Worm (Caenorhabditis elegans) whole organism, young adult: ENCODE data around the gene K05F1.6.

Experiments
- B0019.2 ChIP-seq: fragments of 200-800 bp; sonication (Bioruptor generic); conservative IDR thresholded peaks from 2 replicates; pipeline ENCODE4 v1.3.6; 2022; ENCODE audit warnings: missing genetic modification reagents, missing genetic modification characterization, missing compliant biosample characterization
- B0035.1 ChIP-seq: sonication (generic microtip); optimal IDR thresholded peaks from 2 replicates; lab custom pipeline; 2016; ENCODE audit warnings: missing genetic modification characterization, mild to moderate bottlenecking, missing compliant biosample characterization, missing genotype, missing genetic modification reagents
- F57C9.4 ChIP-seq: sonication (generic microtip); optimal IDR thresholded peaks from 2 replicates; lab custom pipeline; 2017; ENCODE audit warnings: mild to moderate bottlenecking, missing genetic modification characterization, missing compliant biosample characterization
- K11D2.4 ChIP-seq: fragments of 200-800 bp; sonication (Bioruptor generic); IDR thresholded peaks from 2 replicates; pipeline ENCODE4 v1.3.6; 2022; ENCODE audit warnings: missing genetic modification reagents, missing genetic modification characterization, missing compliant biosample characterization
- K12H6.12 ChIP-seq: fragments of 200-800 bp; sonication (Bioruptor generic); optimal IDR thresholded peaks from 2 replicates; lab custom pipeline; 2018; ENCODE audit warnings: mild to moderate bottlenecking, missing genetic modification characterization, missing compliant biosample characterization
- T07F8.4 ChIP-seq: sonication (generic microtip); optimal IDR thresholded peaks from 2 replicates; lab custom pipeline; 2016; ENCODE audit warnings: mild to moderate bottlenecking, missing genetic modification characterization, moderate library complexity, missing compliant biosample characterization
- T26A5.8 ChIP-seq: sonication (generic microtip); optimal IDR thresholded peaks from 2 replicates; lab custom pipeline; 2016; ENCODE audit warnings: missing genetic modification characterization, missing compliant biosample characterization
- akir-1 ChIP-seq: fragments of 200-800 bp; sonication (Bioruptor generic); optimal IDR thresholded peaks from 2 replicates; lab custom pipeline; 2018; ENCODE audit warnings: mild to moderate bottlenecking, missing genetic modification characterization, moderate library complexity, missing compliant biosample characterization
- aptf-2 ChIP-seq: fragments of 200-800 bp; sonication (Bioruptor generic); conservative IDR thresholded peaks from 2 replicates; pipeline ENCODE4 v1.3.6; 2022; ENCODE audit warnings: missing genetic modification reagents, missing genetic modification characterization, missing compliant biosample characterization
- atf-7 ChIP-seq: sonication (generic microtip); optimal IDR thresholded peaks from 2 replicates; lab custom pipeline; 2017; ENCODE audit warnings: mild to moderate bottlenecking, missing genetic modification characterization, missing compliant biosample characterization
- athp-1 ChIP-seq: sonication (generic microtip); optimal IDR thresholded peaks from 2 replicates; lab custom pipeline; 2017; ENCODE audit warnings: mild to moderate bottlenecking, missing genetic modification characterization, missing compliant biosample characterization
- attf-3 ChIP-seq: fragments of 200-800 bp; sonication (Bioruptor generic); conservative IDR thresholded peaks from 2 replicates; pipeline ENCODE4 v1.3.6; 2022; ENCODE audit warnings: missing genetic modification reagents, missing genetic modification characterization, missing compliant biosample characterization
- attf-5 ChIP-seq: fragments of 200-800 bp; sonication (Bioruptor generic); optimal IDR thresholded peaks from 2 replicates; lab custom pipeline; 2018; ENCODE audit warnings: mild to moderate bottlenecking, missing genetic modification characterization, missing compliant biosample characterization
- cebp-1 ChIP-seq, 2 experiments: fragments of 200-800 bp in 1 of 2; sonication (Bioruptor generic) in 1 of 2; sonication (generic microtip) in 1 of 2; IDR thresholded peaks in 1 of 2; optimal IDR thresholded peaks in 1 of 2; 2 replicates each; pipeline versions ENCODE4 v1.3.6 to Lab custom; 2017 to 2022; ENCODE audit warnings: missing compliant biosample characterization in 2 of 2, missing genetic modification characterization in 2 of 2, mild to moderate bottlenecking in 1 of 2, missing genetic modification reagents in 1 of 2, moderate library complexity in 1 of 2
- ceh-100 ChIP-seq: fragments of 200-800 bp; sonication (Bioruptor generic); IDR thresholded peaks from 2 replicates; pipeline ENCODE4 v1.3.6; 2022; ENCODE audit warnings: missing genetic modification reagents, missing genetic modification characterization, missing compliant biosample characterization
- ceh-27 ChIP-seq: fragments of 200-800 bp; sonication (Bioruptor generic); optimal IDR thresholded peaks from 2 replicates; lab custom pipeline; 2018; ENCODE audit warnings: mild to moderate bottlenecking, missing genetic modification characterization, moderate library complexity, missing compliant biosample characterization
- ceh-40 ChIP-seq: fragments of 200-800 bp; sonication (Bioruptor generic); IDR thresholded peaks from 2 replicates; pipeline ENCODE4 v1.3.6; 2022; ENCODE audit warnings: missing genetic modification characterization, missing compliant biosample characterization
- ceh-58 ChIP-seq: fragments of 200-800 bp; sonication (Bioruptor generic); IDR thresholded peaks from 2 replicates; pipeline ENCODE4 v1.3.6; 2022; ENCODE audit warnings: missing genetic modification characterization, missing compliant biosample characterization
- chd-7 ChIP-seq: sonication (generic microtip); optimal IDR thresholded peaks from 2 replicates; lab custom pipeline; 2016; ENCODE audit warnings: mild to moderate bottlenecking, missing genetic modification characterization, moderate library complexity, missing compliant biosample characterization
- egl-18 ChIP-seq: fragments of 200-800 bp; sonication (Bioruptor generic); IDR thresholded peaks from 2 replicates; pipeline ENCODE4 v1.3.6; 2022; ENCODE audit warnings: missing genetic modification reagents, missing genetic modification characterization, missing compliant biosample characterization
- ekl-4 ChIP-seq: fragments of 200-800 bp; sonication (Bioruptor generic); IDR thresholded peaks from 2 replicates; pipeline ENCODE4 v1.3.6; 2022; ENCODE audit warnings: missing genetic modification reagents, missing genetic modification characterization, missing compliant biosample characterization
- ets-4 ChIP-seq: fragments of 200-800 bp; sonication (Bioruptor generic); optimal IDR thresholded peaks from 2 replicates; lab custom pipeline; 2018; ENCODE audit warnings: mild to moderate bottlenecking, missing genetic modification characterization, missing compliant biosample characterization
- fkh-3 ChIP-seq: sonication (generic microtip); optimal IDR thresholded peaks from 2 replicates; lab custom pipeline; 2016; ENCODE audit warnings: mild to moderate bottlenecking, missing genetic modification characterization, missing compliant biosample characterization
- hlh-26 ChIP-seq: fragments of 200-800 bp; sonication (Bioruptor generic); conservative IDR thresholded peaks from 2 replicates; pipeline ENCODE4 v1.3.6; 2022; ENCODE audit warnings: missing genetic modification reagents, missing genetic modification characterization, missing compliant biosample characterization
- hmg-1.2 ChIP-seq: fragments of 200-800 bp; sonication (Bioruptor generic); IDR thresholded peaks from 2 replicates; pipeline ENCODE4 v1.3.6; 2022; ENCODE audit warnings: missing genetic modification reagents, missing genetic modification characterization, missing compliant biosample characterization
- hmg-20 ChIP-seq: fragments of 200-800 bp; sonication (Bioruptor generic); IDR thresholded peaks from 2 replicates; pipeline ENCODE4 v1.3.6; 2022; ENCODE audit warnings: missing genetic modification reagents, missing genetic modification characterization, missing compliant biosample characterization
- let-526 ChIP-seq: fragments of 200-800 bp; sonication (Bioruptor generic); IDR thresholded peaks from 2 replicates; pipeline ENCODE4 v1.3.6; 2022; ENCODE audit warnings: missing genetic modification reagents, missing genetic modification characterization, missing compliant biosample characterization
- let-607 ChIP-seq, 2 experiments: fragments of 200-800 bp in 1 of 2; sonication (Bioruptor generic) in 1 of 2; sonication (generic microtip) in 1 of 2; optimal IDR thresholded peaks; 2 replicates each; lab custom pipeline; 2016 to 2018; ENCODE audit warnings: mild to moderate bottlenecking in 2 of 2, missing compliant biosample characterization in 2 of 2, missing genetic modification characterization in 2 of 2, moderate library complexity in 2 of 2, missing genotype in 1 of 2
- lin-40 ChIP-seq: sonication (generic microtip); optimal IDR thresholded peaks from 2 replicates; lab custom pipeline; 2016; ENCODE audit warnings: missing genetic modification characterization, mild to moderate bottlenecking, missing compliant biosample characterization, missing genotype, missing genetic modification reagents
- lir-1 ChIP-seq: fragments of 200-800 bp; sonication (Bioruptor generic); conservative IDR thresholded peaks from 2 replicates; pipeline ENCODE4 v1.3.6; 2022; ENCODE audit warnings: missing genetic modification reagents, missing genetic modification characterization, missing compliant biosample characterization
- lsl-1 ChIP-seq: fragments of 200-800 bp; sonication (Bioruptor generic); optimal IDR thresholded peaks from 2 replicates; lab custom pipeline; 2018; ENCODE audit warnings: mild to moderate bottlenecking, missing genetic modification characterization, moderate library complexity, missing compliant biosample characterization
- lsy-27 ChIP-seq: sonication (generic microtip); optimal IDR thresholded peaks from 2 replicates; lab custom pipeline; 2017; ENCODE audit warnings: missing genetic modification characterization, mild to moderate bottlenecking, missing compliant biosample characterization, antibody characterized with exemption, missing genotype, borderline replicate concordance; ENCODE audit not compliant: insufficient read depth
- rcor-1 ChIP-seq: fragments of 200-800 bp; sonication (Bioruptor generic); IDR thresholded peaks from 2 replicates; pipeline ENCODE4 v1.3.6; 2022; ENCODE audit warnings: missing genetic modification reagents, missing genetic modification characterization, missing compliant biosample characterization
- snpc-1.1 ChIP-seq: sonication (generic microtip); optimal IDR thresholded peaks from 2 replicates; lab custom pipeline; 2017; ENCODE audit warnings: missing genetic modification characterization, mild to moderate bottlenecking, missing compliant biosample characterization, antibody characterized with exemption, moderate library complexity, missing genotype, missing genetic modification reagents; ENCODE audit not compliant: insufficient read depth
- tbp1 ChIP-seq: fragments of 200-800 bp; sonication (Bioruptor generic); optimal IDR thresholded peaks from 2 replicates; lab custom pipeline; 2018; ENCODE audit warnings: mild to moderate bottlenecking, missing genetic modification characterization, missing compliant biosample characterization
- tbx-9 ChIP-seq: sonication (generic microtip); optimal IDR thresholded peaks from 2 replicates; lab custom pipeline; 2016; ENCODE audit warnings: borderline replicate concordance, missing genetic modification characterization, inconsistent platforms, missing compliant biosample characterization
- unc-130 ChIP-seq: sonication (generic microtip); optimal IDR thresholded peaks from 2 replicates; lab custom pipeline; 2016; ENCODE audit warnings: missing genetic modification reagents, missing genetic modification characterization, missing compliant biosample characterization
- xnd-1 ChIP-seq: sonication (generic microtip); optimal IDR thresholded peaks from 2 replicates; lab custom pipeline; 2016; ENCODE audit warnings: missing genotype, missing genetic modification reagents, missing genetic modification characterization, missing compliant biosample characterization
- zfh-2 ChIP-seq: fragments of 200-800 bp; sonication (Bioruptor generic); conservative IDR thresholded peaks from 2 replicates; pipeline ENCODE4 v1.3.6; 2022; ENCODE audit warnings: missing genetic modification reagents, missing genetic modification characterization, missing compliant biosample characterization
- ztf-18 ChIP-seq: sonication (generic microtip); optimal IDR thresholded peaks from 2 replicates; lab custom pipeline; 2016; ENCODE audit warnings: missing genotype, mild to moderate bottlenecking, missing genetic modification characterization, missing compliant biosample characterization
- ztf-26 ChIP-seq: sonication (generic microtip); optimal IDR thresholded peaks from 2 replicates; lab custom pipeline; 2017; ENCODE audit warnings: missing genetic modification characterization, missing compliant biosample characterization
- ztf-28 ChIP-seq: fragments of 200-800 bp; sonication (Bioruptor generic); IDR thresholded peaks from 2 replicates; pipeline ENCODE4 v1.3.6; 2022; ENCODE audit warnings: missing genetic modification reagents, missing genetic modification characterization, missing compliant biosample characterization
- ztf-6 ChIP-seq: fragments of 200-800 bp; sonication (Bioruptor generic); IDR thresholded peaks from 2 replicates; pipeline ENCODE4 v1.3.6; 2022; ENCODE audit warnings: missing genetic modification reagents, missing genetic modification characterization, missing compliant biosample characterization

Gene K05F1.6

DNA sequence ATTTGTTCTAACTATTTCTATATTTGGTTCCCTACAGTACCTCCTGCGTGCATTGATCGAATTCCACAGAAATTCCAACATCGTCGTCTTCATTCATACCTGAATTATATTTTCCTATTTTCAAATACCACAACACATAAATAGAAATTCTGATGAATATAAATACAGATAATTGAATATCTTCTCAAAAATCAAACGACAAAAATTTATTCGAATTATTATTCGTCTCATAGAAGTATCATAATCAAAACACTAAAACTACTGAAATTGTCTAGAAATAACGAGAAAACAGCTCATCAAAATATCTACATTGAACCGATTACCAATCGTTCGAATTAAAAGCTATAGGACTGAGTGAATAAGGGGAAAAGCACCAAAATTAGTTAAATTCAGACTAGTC, 50.8 kb downstream of the K05F1.6 start, which contains the start of gene gtap-1:
TSS of gene gtap-1 (minus strand) at position 101 of the 400 bp plus-strand sequence.
- TF ChIP-seq lsy-27 (tag; lab: Kevin White, UChicago) = no peak

DNA sequence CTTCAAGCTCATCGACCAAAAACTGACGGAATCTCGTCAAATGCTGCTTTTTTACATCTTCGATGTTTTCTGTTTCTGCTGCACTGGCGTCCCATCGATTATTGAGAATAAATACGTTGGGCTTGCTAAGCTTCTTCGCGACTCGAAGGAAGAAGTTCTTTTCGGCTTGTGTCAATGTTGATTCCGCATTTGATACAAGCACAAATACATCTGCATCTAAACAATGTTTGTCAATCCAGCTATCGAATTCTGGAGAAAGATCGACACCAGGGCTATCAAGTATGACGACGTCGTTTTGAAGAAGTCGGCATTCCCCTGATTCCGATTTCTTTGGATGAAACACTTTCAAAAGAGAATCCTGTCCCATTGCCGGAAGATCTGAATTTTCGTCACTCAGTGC, 52.8 kb downstream of the K05F1.6 start:
- TF ChIP-seq ekl-4 = no peak

DNA sequence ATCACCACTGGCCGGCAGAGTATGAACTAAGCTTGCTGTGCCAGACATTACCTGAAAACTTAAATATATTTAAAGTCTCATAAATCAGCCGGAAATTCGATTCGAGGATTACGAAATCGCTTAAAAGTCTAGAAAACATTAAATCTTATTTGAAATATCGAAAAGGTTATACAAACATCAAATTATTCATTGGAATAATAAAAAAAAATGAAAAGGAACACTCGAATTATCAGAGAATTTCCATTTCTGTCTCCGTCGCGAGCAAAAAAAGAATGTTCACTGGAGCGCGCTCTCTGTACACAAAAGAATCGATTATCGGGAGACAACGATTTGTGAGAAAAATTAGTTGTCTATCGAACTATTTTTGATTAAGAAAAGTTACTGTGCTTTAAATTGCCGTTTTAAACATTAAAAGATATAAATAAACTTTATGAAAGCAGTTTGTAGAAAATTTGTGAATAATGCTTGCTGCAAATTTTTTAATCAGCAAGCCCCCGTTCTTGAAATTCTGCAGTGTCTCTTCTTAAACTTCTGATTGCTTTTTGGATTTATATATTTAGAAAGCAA, 53.9 kb downstream of the K05F1.6 start, which contains the start of gene fzo-1:
TSS of gene fzo-1 (minus strand) at position 51 of the 567 bp plus-strand sequence.
- peak; percentile 18 for TF ChIP-seq K12H6.12
- TF ChIP-seq akir-1 = peak; percentile 15
- TF ChIP-seq hmg-1.2 = peak; percentile 17; the same call in 1 of the 2 replicates
- TF ChIP-seq athp-1 (tag; lab: Kevin White, UChicago) = no peak
- no peak for TF ChIP-seq hlh-26 (GFP tag; lab: Robert Waterston, UW)
- TF ChIP-seq K11D2.4 (GFP tag; lab: Robert Waterston, UW) = no peak
- TF ChIP-seq tbp1 (GFP tag; lab: Kevin White, UChicago) = no peak
- TF ChIP-seq T07F8.4 (tag; lab: Kevin White, UChicago) = no peak
- TF ChIP-seq xnd-1 (tag; lab: Kevin White, UChicago) = no peak
- no peak for TF ChIP-seq ztf-28 (GFP tag; lab: Robert Waterston, UW)
- TF ChIP-seq ztf-18 (tag; lab: Kevin White, UChicago) = no peak
- TF ChIP-seq lir-1 (GFP tag; lab: Robert Waterston, UW) = no peak
- no peak for TF ChIP-seq egl-18 (GFP tag; lab: Robert Waterston, UW)
- no peak for TF ChIP-seq T26A5.8 (tag; lab: Kevin White, UChicago)
- TF ChIP-seq B0035.1 (tag; lab: Kevin White, UChicago) = no peak
- no peak for TF ChIP-seq rcor-1 (GFP tag; lab: Robert Waterston, UW)
- no peak for TF ChIP-seq lin-40
- no peak for TF ChIP-seq ceh-58
- TF ChIP-seq ceh-100 = peak; percentile 91
- TF ChIP-seq aptf-2 = no peak
- TF ChIP-seq unc-130 (GFP tag; lab: Kevin White, UChicago) = peak; percentile 48
- TF ChIP-seq fkh-3 (tag; lab: Kevin White, UChicago) = no peak
- no peak for TF ChIP-seq chd-7 (tag; lab: Kevin White, UChicago)
- no peak for TF ChIP-seq cebp-1 (GFP tag; IDR thresholded peaks at IDR 0.05; lab: Robert Waterston, UW)
- TF ChIP-seq cebp-1 (tag; optimal IDR thresholded peaks at IDR 0.05; lab: Kevin White, UChicago) = peak; percentile 9
- TF ChIP-seq ceh-27 (GFP tag; lab: Kevin White, UChicago) = peak; percentile 33
- TF ChIP-seq ztf-26 (tag; lab: Kevin White, UChicago) = no peak
- peak; percentile 1 for TF ChIP-seq attf-5 (GFP tag; lab: Kevin White, UChicago)
- no peak for TF ChIP-seq ceh-40 (GFP tag; lab: Robert Waterston, UW)
- TF ChIP-seq hmg-20 (GFP tag; lab: Robert Waterston, UW) = no peak
- no peak for TF ChIP-seq let-526 (GFP tag; lab: Robert Waterston, UW)
- no peak for TF ChIP-seq atf-7 (tag; lab: Kevin White, UChicago)
- TF ChIP-seq F57C9.4 (tag; lab: Kevin White, UChicago) = no peak
- no peak for TF ChIP-seq attf-3 (GFP tag; lab: Robert Waterston, UW)
- no peak for TF ChIP-seq lsl-1 (GFP tag; lab: Kevin White, UChicago)
- TF ChIP-seq ets-4 (GFP tag; lab: Kevin White, UChicago) = no peak
- TF ChIP-seq let-607 (tag; optimal IDR thresholded peaks at IDR 0.05; lab: Kevin White, UChicago) = no peak
- no peak for TF ChIP-seq snpc-1.1
- TF ChIP-seq B0019.2 (GFP tag; lab: Robert Waterston, UW) = no peak
- no peak for TF ChIP-seq ztf-6 (GFP tag; lab: Robert Waterston, UW)
- TF ChIP-seq zfh-2 = no peak
- TF ChIP-seq tbx-9 (tag; lab: Kevin White, UChicago) = no peak
